Fruit fly (Drosophila melanogaster) whole organism, embryonic: ENCODE measurements around the gene lectin-33A.

Experiments
- Adf1 ChIP-seq: fragments of 200-800 bp; sonication (Bioruptor generic); IDR thresholded peaks from 2 replicates; pipeline ENCODE4 v1.3.6; 2022; ENCODE audit warnings: missing biosample characterization, missing genetic modification characterization
- Aef1 ChIP-seq: fragments of 200-800 bp; sonication (Bioruptor generic); IDR thresholded peaks from 3 replicates; pipeline ENCODE4 v1.3.6; 2022; ENCODE audit warnings: missing biosample characterization, missing genetic modification characterization
- Asciz ChIP-seq: fragments of 200-800 bp; sonication (Bioruptor generic); optimal IDR thresholded peaks from 2 replicates; lab custom pipeline; 2017; ENCODE audit warnings: missing biosample characterization, mild to moderate bottlenecking, missing genetic modification characterization, missing genetic modification reagents
- Atf6 ChIP-seq: fragments of 200-800 bp; sonication (Bioruptor generic); IDR thresholded peaks from 2 replicates; pipeline ENCODE4 v1.3.6; 2022; ENCODE audit warnings: missing biosample characterization, missing genetic modification characterization
- BEAF-32 ChIP-seq: fragments of 200-800 bp; sonication (Bioruptor generic); optimal IDR thresholded peaks from 3 replicates; lab custom pipeline; 2017; ENCODE audit warnings: missing biosample characterization, missing genetic modification characterization, mild to moderate bottlenecking, moderate library complexity, missing genetic modification reagents
- Blimp-1 ChIP-seq: fragments of 200-800 bp; sonication (Bioruptor generic); optimal IDR thresholded peaks from 3 replicates; lab custom pipeline; 2018; ENCODE audit warnings: missing biosample characterization, missing genetic modification characterization, mild to moderate bottlenecking, moderate library complexity, missing genetic modification reagents
- CG11398 ChIP-seq: fragments of 200-800 bp; sonication (Bioruptor generic); optimal IDR thresholded peaks from 2 replicates; lab custom pipeline; 2016; ENCODE audit warnings: missing biosample characterization, missing genetic modification characterization
- CG11560 ChIP-seq: fragments of 200-800 bp; sonication (Bioruptor generic); IDR thresholded peaks from 3 replicates; pipeline ENCODE4 v1.3.6; 2022; ENCODE audit warnings: missing biosample characterization, missing genetic modification characterization
- CG13296 ChIP-seq: fragments of 200-800 bp; sonication (Bioruptor generic); optimal IDR thresholded peaks from 3 replicates; lab custom pipeline; 2018; ENCODE audit warnings: missing biosample characterization, mild to moderate bottlenecking, missing genetic modification characterization
- CG14860 ChIP-seq: fragments of 200-800 bp; sonication (Bioruptor generic); IDR thresholded peaks from 3 replicates; pipeline ENCODE4 v1.3.6; 2022; ENCODE audit warnings: missing biosample characterization, missing genetic modification characterization; ENCODE audit not compliant: partially characterized antibody
- CG15269 ChIP-seq: fragments of 200-800 bp; sonication (Bioruptor generic); optimal IDR thresholded peaks from 2 replicates; lab custom pipeline; 2018; ENCODE audit warnings: missing biosample characterization, mild to moderate bottlenecking, missing genetic modification characterization, moderate library complexity
- CG17359 ChIP-seq: fragments of 200-800 bp; sonication (Bioruptor generic); optimal IDR thresholded peaks from 3 replicates; lab custom pipeline; 2018; ENCODE audit warnings: missing biosample characterization, mild to moderate bottlenecking, missing genetic modification characterization, moderate library complexity
- CG2875 ChIP-seq: fragments of 200-800 bp; sonication (Bioruptor generic); optimal IDR thresholded peaks from 2 replicates; lab custom pipeline; 2017; ENCODE audit warnings: missing biosample characterization, mild to moderate bottlenecking, missing genetic modification characterization, missing genetic modification reagents
- CG34376 ChIP-seq: fragments of 200-800 bp; sonication (Bioruptor generic); optimal IDR thresholded peaks from 2 replicates; lab custom pipeline; 2018; ENCODE audit warnings: missing biosample characterization, mild to moderate bottlenecking, missing genetic modification characterization
- CG6175 ChIP-seq: fragments of 200-800 bp; sonication (Bioruptor generic); IDR thresholded peaks from 3 replicates; pipeline ENCODE4 v1.3.6; 2022; ENCODE audit warnings: missing biosample characterization, missing genetic modification characterization
- CG7786 ChIP-seq: fragments of 200-800 bp; sonication (Bioruptor generic); optimal IDR thresholded peaks from 2 replicates; lab custom pipeline; 2016; ENCODE audit warnings: missing biosample characterization, missing genetic modification characterization
- CG7963 ChIP-seq: fragments of 200-800 bp; sonication (Bioruptor generic); IDR thresholded peaks from 3 replicates; pipeline ENCODE4 v1.3.6; 2022; ENCODE audit warnings: missing biosample characterization, missing genetic modification characterization; ENCODE audit not compliant: partially characterized antibody
- CG8359 ChIP-seq: fragments of 200-800 bp; sonication (Bioruptor generic); optimal IDR thresholded peaks from 2 replicates; lab custom pipeline; 2017; ENCODE audit warnings: missing biosample characterization, mild to moderate bottlenecking, missing genetic modification characterization, borderline replicate concordance
- Dad ChIP-seq: fragments of 200-800 bp; sonication (Bioruptor generic); optimal IDR thresholded peaks from 3 replicates; lab custom pipeline; 2016; ENCODE audit warnings: missing biosample characterization, missing genetic modification characterization
- Doc3 ChIP-seq: fragments of 200-800 bp; sonication (Bioruptor generic); IDR thresholded peaks from 3 replicates; pipeline ENCODE4 v1.3.6; 2022; ENCODE audit warnings: missing biosample characterization, missing genetic modification characterization; ENCODE audit not compliant: partially characterized antibody
- Drgx ChIP-seq: fragments of 200-800 bp; sonication (Bioruptor generic); IDR thresholded peaks from 2 replicates; pipeline ENCODE4 v1.3.6; 2022; ENCODE audit warnings: missing biosample characterization, missing genetic modification characterization
- Hmr ChIP-seq: fragments of 200-800 bp; sonication (Bioruptor generic); optimal IDR thresholded peaks from 3 replicates; lab custom pipeline; 2017; ENCODE audit warnings: mild to moderate bottlenecking, missing biosample characterization, missing genetic modification reagents, missing genetic modification characterization
- Hsf ChIP-seq: fragments of 200-800 bp; sonication (Bioruptor generic); optimal IDR thresholded peaks from 3 replicates; lab custom pipeline; 2016; ENCODE audit warnings: missing biosample characterization, missing genetic modification characterization
- Lhr ChIP-seq: fragments of 200-800 bp; sonication (Bioruptor generic); optimal IDR thresholded peaks from 3 replicates; lab custom pipeline; 2017; ENCODE audit warnings: mild to moderate bottlenecking, missing biosample characterization, missing genetic modification reagents, missing genetic modification characterization
- Med ChIP-seq: fragments of 200-800 bp; sonication (Bioruptor generic); peaks from one replicate; lab custom pipeline; 2016; ENCODE audit warnings: missing biosample characterization, missing genetic modification characterization, mild to moderate bottlenecking, inconsistent platforms, moderate library complexity
- Mes4 ChIP-seq: fragments of 200-800 bp; sonication (Bioruptor generic); optimal IDR thresholded peaks from 2 replicates; lab custom pipeline; 2016; ENCODE audit warnings: missing biosample characterization, missing genetic modification characterization
- Mrtf ChIP-seq: fragments of 200-800 bp; sonication (Bioruptor generic); IDR thresholded peaks from 3 replicates; pipeline ENCODE4 v1.3.6; 2022; ENCODE audit warnings: missing biosample characterization, missing genetic modification characterization
- Nf-YB ChIP-seq: fragments of 200-800 bp; sonication (Bioruptor generic); optimal IDR thresholded peaks from 3 replicates; lab custom pipeline; 2019; ENCODE audit warnings: missing biosample characterization, mild to moderate bottlenecking, missing genetic modification characterization, moderate library complexity
- Pdp1 ChIP-seq, 2 experiments: fragments of 200-800 bp; sonication (Bioruptor generic); optimal IDR thresholded peaks; 3 replicates each; lab custom pipeline; 2016; ENCODE audit warnings: missing biosample characterization in 2 of 2, missing genetic modification characterization in 2 of 2, mild to moderate bottlenecking in 1 of 2, moderate library complexity in 1 of 2
- al ChIP-seq: fragments of 200-800 bp; sonication (Bioruptor generic); IDR thresholded peaks from 2 replicates; pipeline ENCODE4 v1.3.6; 2022; ENCODE audit warnings: missing biosample characterization, missing genetic modification characterization
- bigmax ChIP-seq: fragments of 200-800 bp; sonication (Bioruptor generic); optimal IDR thresholded peaks from 2 replicates; lab custom pipeline; 2018; ENCODE audit warnings: missing biosample characterization, mild to moderate bottlenecking, missing genetic modification characterization
- corto ChIP-seq: fragments of 200-800 bp; sonication (Bioruptor generic); optimal IDR thresholded peaks from 2 replicates; lab custom pipeline; 2016; ENCODE audit warnings: missing biosample characterization, mild to moderate bottlenecking, missing genetic modification characterization, moderate library complexity
- crp ChIP-seq, 2 experiments: fragments of 200-800 bp; sonication (Bioruptor generic); optimal IDR thresholded peaks; 2 replicates in 1 of 2; 3 replicates in 1 of 2; lab custom pipeline; 2017; ENCODE audit warnings: missing biosample characterization in 2 of 2, missing genetic modification characterization in 2 of 2, mild to moderate bottlenecking in 1 of 2, moderate library complexity in 1 of 2
- cwo ChIP-seq: fragments of 200-800 bp; sonication (Bioruptor generic); optimal IDR thresholded peaks from 3 replicates; lab custom pipeline; 2017; ENCODE audit warnings: missing biosample characterization, missing genetic modification characterization, mild to moderate bottlenecking, moderate library complexity, missing genetic modification reagents
- dan ChIP-seq: fragments of 200-800 bp; sonication (Bioruptor generic); IDR thresholded peaks from 2 replicates; pipeline ENCODE4 v1.3.6; 2022; ENCODE audit warnings: missing biosample characterization, missing genetic modification characterization
- esg ChIP-seq: fragments of 200-800 bp; sonication (Bioruptor generic); conservative IDR thresholded peaks from 2 replicates; pipeline ENCODE4 v1.3.6; 2022; ENCODE audit warnings: missing biosample characterization, missing genetic modification characterization
- ewg ChIP-seq: fragments of 200-800 bp; sonication (Bioruptor generic); optimal IDR thresholded peaks from 3 replicates; lab custom pipeline; 2017; ENCODE audit warnings: mild to moderate bottlenecking, missing biosample characterization, missing genetic modification reagents, missing genetic modification characterization
- insv ChIP-seq, 2 experiments: fragments of 200-800 bp; sonication (Bioruptor generic); optimal IDR thresholded peaks; 3 replicates each; lab custom pipeline; 2016 to 2018; ENCODE audit warnings: missing biosample characterization in 2 of 2, missing genetic modification characterization in 2 of 2
- inv ChIP-seq: fragments of 200-800 bp; sonication (Bioruptor generic); IDR thresholded peaks from 2 replicates; pipeline ENCODE4 v1.3.6; 2022; ENCODE audit warnings: missing biosample characterization, missing genetic modification characterization; ENCODE audit not compliant: partially characterized antibody
- jing ChIP-seq: fragments of 200-800 bp; sonication (Bioruptor generic); optimal IDR thresholded peaks from 2 replicates; lab custom pipeline; 2018; ENCODE audit warnings: missing biosample characterization, mild to moderate bottlenecking, missing genetic modification characterization
- lbe ChIP-seq: fragments of 200-800 bp; sonication (Bioruptor generic); optimal IDR thresholded peaks from 2 replicates; lab custom pipeline; 2016; ENCODE audit warnings: missing biosample characterization, mild to moderate bottlenecking, missing genetic modification characterization
- nmo ChIP-seq: fragments of 200-800 bp; sonication (Bioruptor generic); optimal IDR thresholded peaks from 2 replicates; lab custom pipeline; 2018; ENCODE audit warnings: missing biosample characterization, mild to moderate bottlenecking, missing genetic modification characterization, moderate library complexity
- ranshi ChIP-seq: fragments of 200-800 bp; sonication (Bioruptor generic); IDR thresholded peaks from 2 replicates; pipeline ENCODE4 v1.3.6; 2022; ENCODE audit warnings: missing biosample characterization, missing genetic modification characterization
- sisA ChIP-seq: fragments of 200-800 bp; sonication (Bioruptor generic); IDR thresholded peaks from 2 replicates; pipeline ENCODE4 v1.3.6; 2022; ENCODE audit warnings: missing biosample characterization, missing genetic modification characterization
- so ChIP-seq: fragments of 200-800 bp; sonication (Bioruptor generic); IDR thresholded peaks from 3 replicates; pipeline ENCODE4 v1.3.6; 2022; ENCODE audit warnings: missing biosample characterization, missing genetic modification characterization
- trh ChIP-seq: fragments of 200-800 bp; sonication (Bioruptor generic); optimal IDR thresholded peaks from 2 replicates; lab custom pipeline; 2016; ENCODE audit warnings: missing biosample characterization, missing genetic modification characterization
- unpg ChIP-seq: fragments of 200-800 bp; sonication (Bioruptor generic); optimal IDR thresholded peaks from 3 replicates; lab custom pipeline; 2018; ENCODE audit warnings: missing biosample characterization, mild to moderate bottlenecking, missing genetic modification characterization, moderate library complexity
- vvl ChIP-seq: fragments of 200-800 bp; sonication (Bioruptor generic); IDR thresholded peaks from 2 replicates; pipeline ENCODE4 v1.3.6; 2022; ENCODE audit warnings: missing biosample characterization, missing genetic modification characterization
- yki ChIP-seq: fragments of >200 bp; optimal IDR thresholded peaks from 3 replicates; lab custom pipeline; 2018

lectin-33A gene

dm6 chr2L:10987370-10987853, 14.5 kb upstream of the lectin-33A start, which contains the start of the genes piwi and CG12253 (continued):
- TF ChIP-seq al (GFP tag; lab: Robert Waterston, UW) = peak; percentile 65; the same call in 1 of the 2 replicates
- no peak for TF ChIP-seq Hmr (GFP tag; lab: Kevin White, UChicago)
- no peak for TF ChIP-seq CG11398
- peak; percentile 57 for TF ChIP-seq CG2875
- TF ChIP-seq CG11560 (tag; lab: Robert Waterston, UW) = 0 out of 3 replicates have a peak, but pooled peaks have one; percentile 51
- no peak for TF ChIP-seq CG8359
- TF ChIP-seq Med (GFP tag; lab: Kevin White, UChicago) = peak; percentile 58
- TF ChIP-seq Adf1 (GFP tag; lab: Robert Waterston, UW) = peak; percentile 63
- TF ChIP-seq sisA (GFP tag; lab: Robert Waterston, UW) = no peak
- no peak for TF ChIP-seq Blimp-1 (GFP tag; lab: Kevin White, UChicago)
- peak; percentile 34 for TF ChIP-seq BEAF-32
- no peak for TF ChIP-seq lbe
- TF ChIP-seq bigmax = no peak
- TF ChIP-seq CG17359 (tag; lab: Kevin White, UChicago) = peak; percentile 40
- TF ChIP-seq Drgx (GFP tag; lab: Robert Waterston, UW) = 0 out of 2 replicates have a peak, but pooled peaks have one; percentile 11
- TF ChIP-seq Dad (GFP tag; lab: Kevin White, UChicago) = no peak
- TF ChIP-seq Aef1 = no peak
- TF ChIP-seq esg (GFP tag; lab: Robert Waterston, UW) = peak; percentile 75
- TF ChIP-seq crp (GFP tag; optimal IDR thresholded peaks at IDR 0.05; lab: Kevin White, UChicago) = no peak
- peak; percentile 63 for TF ChIP-seq trh (GFP tag; lab: Kevin White, UChicago)
- no peak for TF ChIP-seq corto
- no peak for TF ChIP-seq cwo
- no peak for TF ChIP-seq Atf6 (GFP tag; lab: Robert Waterston, UW)
- peak; percentile 77 for TF ChIP-seq Hsf
- TF ChIP-seq so (GFP tag; lab: Robert Waterston, UW) = no peak
- TF ChIP-seq jing (GFP tag; lab: Kevin White, UChicago) = no peak
- TF ChIP-seq Doc3 (GFP tag; lab: Robert Waterston, UW) = no peak
- no peak; the same call in none of the 2 replicates for TF ChIP-seq vvl (GFP tag; lab: Robert Waterston, UW)
- peak; percentile 20 for TF ChIP-seq Asciz (GFP tag; lab: Kevin White, UChicago)
- TF ChIP-seq Pdp1 (GFP tag; optimal IDR thresholded peaks at IDR 0.05; lab: Kevin White, UChicago) = no peak
- peak; percentile 48 for TF ChIP-seq Lhr (GFP tag; lab: Kevin White, UChicago)
- no peak for TF ChIP-seq CG15269 (tag; lab: Kevin White, UChicago)
- peak; percentile 64 for TF ChIP-seq ewg
- TF ChIP-seq CG6175 (GFP tag; lab: Robert Waterston, UW) = no peak
- no peak for TF ChIP-seq insv (GFP tag; optimal IDR thresholded peaks at IDR 0.05; lab: Kevin White, UChicago)
- peak; percentile 77; the same call in 1 of the 2 replicates for TF ChIP-seq ranshi (GFP tag; lab: Robert Waterston, UW)
- TF ChIP-seq Mrtf (GFP tag; lab: Robert Waterston, UW) = no peak; the same call in 2 of the 3 replicates
- TF ChIP-seq CG7786 (GFP tag; lab: Kevin White, UChicago) = no peak
- TF ChIP-seq Nf-YB = peak; percentile 70
- TF ChIP-seq CG7963 = no peak
- no peak for TF ChIP-seq Mes4 (GFP tag; lab: Kevin White, UChicago)
- TF ChIP-seq nmo = peak; percentile 80
- peak; percentile 89 for TF ChIP-seq unpg (GFP tag; lab: Kevin White, UChicago)
- no peak for TF ChIP-seq yki (lab: Kevin White, UChicago)
- no peak for TF ChIP-seq CG34376
- TF ChIP-seq inv (GFP tag; lab: Robert Waterston, UW) = no peak
- no peak for TF ChIP-seq dan
- TF ChIP-seq CG13296 (GFP tag; lab: Kevin White, UChicago) = peak; percentile 17
- TF ChIP-seq CG14860 (GFP tag; lab: Robert Waterston, UW) = no peak
